Fruit fly (Drosophila melanogaster): ENCODE results near the gene CG9072.

The CG9072 gene

dm6 chrX:15138994-15139863 lies 43.4 kb upstream of the CG9072 start, which contains the start of gene RpL37-1 (continued):
- peak; percentile 82; the same call in 2 of the 3 replicates for TF ChIP-seq CG34422 (GFP tag; IDR thresholded peaks at IDR 0.05)
- TF ChIP-seq CG17912 (GFP tag; optimal IDR thresholded peaks at IDR 0.05), result peak; percentile 32
- peak; percentile 42 for TF ChIP-seq en (GFP tag; optimal IDR thresholded peaks at IDR 0.05)
- peak; percentile 7 for TF ChIP-seq CG12942 (GFP tag; optimal IDR thresholded peaks at IDR 0.05)
- TF ChIP-seq Ada2b (GFP tag; IDR thresholded peaks at IDR 0.05), result no peak
- TF ChIP-seq Atf3 (GFP tag; optimal IDR thresholded peaks at IDR 0.05), result peak; percentile 26
- peak; percentile 51 for TF ChIP-seq kni (GFP tag; optimal IDR thresholded peaks at IDR 0.05)
- no peak for TF ChIP-seq Doc2 (GFP tag; IDR thresholded peaks at IDR 0.05)
- TF ChIP-seq jumu (GFP tag; optimal IDR thresholded peaks at IDR 0.05), result peak; percentile 35
- no peak for TF ChIP-seq CG10462 (GFP tag; optimal IDR thresholded peaks at IDR 0.05)
- TF ChIP-seq CG31388 (GFP tag; optimal IDR thresholded peaks at IDR 0.05), result no peak
- peak; percentile 68 for TF ChIP-seq CG1792 (GFP tag; optimal IDR thresholded peaks at IDR 0.05)
- TF ChIP-seq CG11723 (GFP tag; optimal IDR thresholded peaks at IDR 0.05), result peak; percentile 40
- no peak for TF ChIP-seq CG7745 (tag; optimal IDR thresholded peaks at IDR 0.05)
- peak; percentile 14 for TF ChIP-seq Fer2 (tag; optimal IDR thresholded peaks at IDR 0.05)
- peak; percentile 76 for TF ChIP-seq gfzf (GFP tag; optimal IDR thresholded peaks at IDR 0.05)
- TF ChIP-seq CG17385 (GFP tag; optimal IDR thresholded peaks at IDR 0.05), result peak; percentile 95
- TF ChIP-seq tna (GFP tag; IDR thresholded peaks at IDR 0.05; ENCODE audit: partially characterized antibody), result no peak
- TF ChIP-seq sc (optimal IDR thresholded peaks at IDR 0.05), result no peak
- no peak for TF ChIP-seq sc (GFP tag; optimal IDR thresholded peaks at IDR 0.05)
- TF ChIP-seq CG2712 (tag; optimal IDR thresholded peaks at IDR 0.05), result peak; percentile 38
- TF ChIP-seq insv (GFP tag; optimal IDR thresholded peaks at IDR 0.05), result peak in 1 of 2 experiments; percentile 41
- peak; percentile 6 for TF ChIP-seq CG10565 (GFP tag; optimal IDR thresholded peaks at IDR 0.05)
- TF ChIP-seq vnd (GFP tag; IDR thresholded peaks at IDR 0.05; ENCODE audit: partially characterized antibody), result peak; percentile 49; the same call in 1 of the 3 replicates
- TF ChIP-seq fd102C (GFP tag; optimal IDR thresholded peaks at IDR 0.05), result no peak
- TF ChIP-seq CG3838 (GFP tag; optimal IDR thresholded peaks at IDR 0.05), result peak; percentile 14
- TF ChIP-seq CG13287 (GFP tag; IDR thresholded peaks at IDR 0.05; ENCODE audit: partially characterized antibody), result peak; percentile 82
- TF ChIP-seq CG1233 (GFP tag; optimal IDR thresholded peaks at IDR 0.05), result peak; percentile 40
- peak; percentile 23 for TF ChIP-seq trh (GFP tag; optimal IDR thresholded peaks at IDR 0.05)
- TF ChIP-seq danr (GFP tag; IDR thresholded peaks at IDR 0.05), result no peak
- TF ChIP-seq lilli (GFP tag; optimal IDR thresholded peaks at IDR 0.05), result peak; percentile 71
- TF ChIP-seq Spps (tag; optimal IDR thresholded peaks at IDR 0.05), result no peak
- peak in 1 of 2 experiments; percentile 29 for TF ChIP-seq Eip74EF (GFP tag; optimal IDR thresholded peaks at IDR 0.05)
- no peak for TF ChIP-seq cad (GFP tag; optimal IDR thresholded peaks at IDR 0.05)
- TF ChIP-seq BtbVII (GFP tag; optimal IDR thresholded peaks at IDR 0.05), result peak; percentile 52
- TF ChIP-seq gsb (GFP tag; IDR thresholded peaks at IDR 0.05), result no peak
- TF ChIP-seq Dip2 (GFP tag; IDR thresholded peaks at IDR 0.05), result no peak
- TF ChIP-seq ci (GFP tag; IDR thresholded peaks at IDR 0.05), result peak; percentile 92
- TF ChIP-seq CG6854 (GFP tag; optimal IDR thresholded peaks at IDR 0.05), result peak; percentile 51
- TF ChIP-seq H2.0 (GFP tag; IDR thresholded peaks at IDR 0.05), result peak; percentile 48; the same call in 1 of the 2 replicates
- TF ChIP-seq CG9437 (GFP tag; optimal IDR thresholded peaks at IDR 0.05), result no peak
- TF ChIP-seq Myb (GFP tag; optimal IDR thresholded peaks at IDR 0.05), result peak; percentile 57
- TF ChIP-seq Gsc (GFP tag; IDR thresholded peaks at IDR 0.05), result no peak
- TF ChIP-seq eve (GFP tag; optimal IDR thresholded peaks at IDR 0.05), result no peak
- peak; percentile 5 for TF ChIP-seq CG5180 (GFP tag; optimal IDR thresholded peaks at IDR 0.05)
- TF ChIP-seq gsb-n (tag; optimal IDR thresholded peaks at IDR 0.05), result peak; percentile 31
- TF ChIP-seq Hand (GFP tag; optimal IDR thresholded peaks at IDR 0.05), result peak; percentile 37
- peak; percentile 78 for TF ChIP-seq Opbp (GFP tag; IDR thresholded peaks at IDR 0.05; ENCODE audit: partially characterized antibody)
- peak; percentile 20 for TF ChIP-seq D19B (GFP tag; optimal IDR thresholded peaks at IDR 0.05)

All from whole organism, embryonic.